Worm (Caenorhabditis elegans): ENCODE data around the gene col-152.

DNA sequence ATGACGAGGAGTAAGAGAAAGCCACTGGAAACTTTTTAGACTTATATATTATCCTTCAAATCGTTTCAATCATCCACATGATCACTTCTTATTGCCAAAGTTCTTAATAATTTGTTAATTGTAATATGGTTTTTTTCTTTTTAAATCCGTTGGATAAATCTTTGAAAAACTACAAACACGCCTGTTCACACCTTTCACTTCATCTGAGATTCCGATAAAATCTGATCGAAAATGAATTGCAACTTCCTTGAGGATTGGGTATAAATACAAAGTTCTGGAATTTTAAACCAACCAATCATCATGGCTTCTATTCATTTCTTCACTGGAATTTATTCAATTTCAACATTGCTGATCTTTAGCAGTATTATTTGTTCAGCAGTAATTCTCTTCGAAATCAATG lies at the start of gene col-152:
- TF ChIP-seq dpl-1 (GFP tag; optimal IDR thresholded peaks at IDR 0.05) (no peak), zfh-2 (GFP tag; conservative IDR thresholded peaks at IDR 0.05) (no peak), ama-1 (optimal IDR thresholded peaks at IDR 0.05) (no peak), ama-1 (GFP tag; optimal IDR thresholded peaks at IDR 0.05) (no peak), hmg-20 (GFP tag; IDR thresholded peaks at IDR 0.05) (no peak), lin-54 (GFP tag; optimal IDR thresholded peaks at IDR 0.05) (no peak), die-1 (tag; optimal IDR thresholded peaks at IDR 0.05) (no peak), ztf-3 (GFP tag; optimal IDR thresholded peaks at IDR 0.05) (no peak), F55B11.4 (tag; optimal IDR thresholded peaks at IDR 0.05; ENCODE audit: borderline replicate concordance, insufficient read depth) (no peak), lir-1 (GFP tag; conservative IDR thresholded peaks at IDR 0.05) (no peak), F49E8.2 (tag; optimal IDR thresholded peaks at IDR 0.05; ENCODE audit: insufficient read depth) (no peak), T07F8.4 (tag; optimal IDR thresholded peaks at IDR 0.05) (no peak), madf-6 (GFP tag; IDR thresholded peaks at IDR 0.05) (no peak), Y79H2A.3 (GFP tag; conservative IDR thresholded peaks at IDR 0.05) (no peak)
